Fruit fly (Drosophila melanogaster) whole organism, adult: ENCODE results near the gene Nplp4.

Experiments used
- CG11617 ChIP-seq: fragments of 200-800 bp; sonication (Bioruptor generic); optimal IDR thresholded peaks from 2 replicates; lab custom pipeline; 2017; ENCODE audit warnings: mild to moderate bottlenecking, missing biosample characterization, missing genetic modification reagents, missing genetic modification characterization
- CG12768 ChIP-seq: fragments of 200-800 bp; sonication (Bioruptor generic); optimal IDR thresholded peaks from 2 replicates; lab custom pipeline; 2017; ENCODE audit warnings: missing biosample characterization, missing genetic modification characterization, mild to moderate bottlenecking, moderate library complexity, missing genetic modification reagents
- CG14711 ChIP-seq: fragments of 200-800 bp; sonication (Bioruptor generic); optimal IDR thresholded peaks from 2 replicates; lab custom pipeline; 2018; ENCODE audit warnings: missing biosample characterization, mild to moderate bottlenecking, missing genetic modification characterization, moderate library complexity
- CG1620 ChIP-seq: fragments of 200-800 bp; sonication (Bioruptor generic); optimal IDR thresholded peaks from 2 replicates; lab custom pipeline; 2016; ENCODE audit warnings: missing biosample characterization, missing genetic modification characterization
- CG33017 ChIP-seq: fragments of 200-800 bp; sonication (Bioruptor generic); optimal IDR thresholded peaks from 2 replicates; lab custom pipeline; 2018; ENCODE audit warnings: missing biosample characterization, mild to moderate bottlenecking, missing genetic modification characterization, moderate library complexity
- CG5204 ChIP-seq: fragments of 200-800 bp; sonication (Bioruptor generic); optimal IDR thresholded peaks from 2 replicates; lab custom pipeline; 2016; ENCODE audit warnings: missing biosample characterization, missing genetic modification characterization
- CG7045 ChIP-seq: fragments of 200-800 bp; sonication (Bioruptor generic); optimal IDR thresholded peaks from 2 replicates; lab custom pipeline; 2017; ENCODE audit warnings: missing biosample characterization, mild to moderate bottlenecking, missing genetic modification characterization
- CG7101 ChIP-seq: fragments of 200-800 bp; sonication (Bioruptor generic); optimal IDR thresholded peaks from 2 replicates; lab custom pipeline; 2018; ENCODE audit warnings: missing biosample characterization, mild to moderate bottlenecking, missing genetic modification characterization, moderate library complexity
- Clk ChIP-seq: fragments of 200-800 bp; sonication (Bioruptor generic); optimal IDR thresholded peaks from 2 replicates; lab custom pipeline; 2017; ENCODE audit warnings: missing biosample characterization, missing genetic modification characterization
- Crg-1 ChIP-seq: fragments of 200-800 bp; sonication (Bioruptor generic); optimal IDR thresholded peaks from 2 replicates; lab custom pipeline; 2016; ENCODE audit warnings: missing biosample characterization, missing genetic modification characterization
- Hr96 ChIP-seq: fragments of 200-800 bp; sonication (Bioruptor generic); optimal IDR thresholded peaks from 2 replicates; lab custom pipeline; 2016; ENCODE audit warnings: missing biosample characterization, missing genetic modification characterization
- Mnt ChIP-seq: fragments of 200-800 bp; sonication (Bioruptor generic); optimal IDR thresholded peaks from 2 replicates; lab custom pipeline; 2016; ENCODE audit warnings: missing biosample characterization, mild to moderate bottlenecking, missing genetic modification characterization
- bab1 ChIP-seq: fragments of 200-800 bp; sonication (Bioruptor generic); optimal IDR thresholded peaks from 3 replicates; lab custom pipeline; 2019; ENCODE audit warnings: missing biosample characterization, mild to moderate bottlenecking, missing genetic modification characterization, moderate library complexity
- cic ChIP-seq: fragments of 200-800 bp; sonication (Bioruptor generic); optimal IDR thresholded peaks from 2 replicates; lab custom pipeline; 2017; ENCODE audit warnings: missing biosample characterization, mild to moderate bottlenecking, missing genetic modification characterization, moderate library complexity
- cnc ChIP-seq, 2 experiments: fragments of >200 bp; optimal IDR thresholded peaks; 2 replicates each; lab custom pipeline; 2017
- kay ChIP-seq: fragments of 200-800 bp; sonication (Bioruptor generic); peaks from one replicate; lab custom pipeline; 2016; ENCODE audit warnings: missing biosample characterization, missing genetic modification characterization, borderline replicate concordance
- ovo ChIP-seq: fragments of 200-800 bp; sonication (Bioruptor generic); optimal IDR thresholded peaks from 2 replicates; lab custom pipeline; 2016; ENCODE audit warnings: missing biosample characterization, missing genetic modification characterization
- pad ChIP-seq: fragments of 200-800 bp; sonication (Bioruptor generic); optimal IDR thresholded peaks from 3 replicates; lab custom pipeline; 2017; ENCODE audit warnings: missing biosample characterization, missing genetic modification characterization, mild to moderate bottlenecking, moderate library complexity, missing genetic modification reagents
- tj ChIP-seq: fragments of 200-800 bp; sonication (Bioruptor generic); optimal IDR thresholded peaks from 3 replicates; lab custom pipeline; 2017; ENCODE audit warnings: missing biosample characterization, mild to moderate bottlenecking, missing genetic modification characterization, moderate library complexity
- toe ChIP-seq: fragments of 200-800 bp; sonication (Bioruptor generic); optimal IDR thresholded peaks from 2 replicates; lab custom pipeline; 2016; ENCODE audit warnings: missing biosample characterization, missing genetic modification characterization

The Nplp4 gene

DNA sequence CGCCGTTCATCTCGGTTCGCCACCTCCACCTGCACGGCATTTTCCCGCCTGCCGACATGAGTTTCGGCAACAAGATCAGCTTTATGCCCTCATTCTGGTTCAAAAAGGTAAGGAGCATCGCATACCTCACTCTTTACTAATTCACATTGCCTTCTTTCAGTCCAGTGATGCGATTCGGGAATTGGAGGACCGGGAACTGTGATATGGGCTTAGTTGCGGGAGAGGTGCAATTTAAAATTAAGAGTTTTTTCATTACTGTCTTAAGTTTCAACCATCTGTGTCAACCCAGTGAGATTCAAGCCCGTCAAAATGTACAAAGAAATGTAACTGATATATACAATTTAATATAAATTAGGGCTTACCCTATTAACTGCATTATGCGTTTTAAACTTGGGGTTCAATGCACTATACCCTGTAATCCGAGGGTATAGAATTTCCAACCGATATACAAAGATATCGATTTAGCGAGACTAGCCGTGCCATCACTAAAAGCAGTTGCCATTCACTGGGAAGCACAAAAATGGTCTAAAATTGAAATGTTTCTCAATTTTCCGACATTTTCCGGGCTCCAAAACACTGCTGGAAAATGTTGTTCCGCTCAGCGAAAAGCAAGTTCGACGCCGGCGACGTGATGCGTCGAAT lies 26.4 kb upstream of the Nplp4 start, which contains the start of gene CG7289:
Gene CG7289 (plus strand): TSS at position 492 of the 642 bp plus-strand sequence.
- TF ChIP-seq CG12768 (GFP tag; lab: Kevin White, UChicago) (peak; percentile 13), CG1620 (GFP tag; lab: Kevin White, UChicago) (no peak), Hr96 (GFP tag; lab: Kevin White, UChicago) (no peak), toe (GFP tag; lab: Kevin White, UChicago) (peak; percentile 58), Mnt (peak; percentile 29), ovo (GFP tag; lab: Kevin White, UChicago) (no peak), CG7101 (tag; lab: Kevin White, UChicago) (peak; percentile 18), CG14711 (peak; percentile 0), Clk (GFP tag; lab: Kevin White, UChicago) (no peak)

DNA sequence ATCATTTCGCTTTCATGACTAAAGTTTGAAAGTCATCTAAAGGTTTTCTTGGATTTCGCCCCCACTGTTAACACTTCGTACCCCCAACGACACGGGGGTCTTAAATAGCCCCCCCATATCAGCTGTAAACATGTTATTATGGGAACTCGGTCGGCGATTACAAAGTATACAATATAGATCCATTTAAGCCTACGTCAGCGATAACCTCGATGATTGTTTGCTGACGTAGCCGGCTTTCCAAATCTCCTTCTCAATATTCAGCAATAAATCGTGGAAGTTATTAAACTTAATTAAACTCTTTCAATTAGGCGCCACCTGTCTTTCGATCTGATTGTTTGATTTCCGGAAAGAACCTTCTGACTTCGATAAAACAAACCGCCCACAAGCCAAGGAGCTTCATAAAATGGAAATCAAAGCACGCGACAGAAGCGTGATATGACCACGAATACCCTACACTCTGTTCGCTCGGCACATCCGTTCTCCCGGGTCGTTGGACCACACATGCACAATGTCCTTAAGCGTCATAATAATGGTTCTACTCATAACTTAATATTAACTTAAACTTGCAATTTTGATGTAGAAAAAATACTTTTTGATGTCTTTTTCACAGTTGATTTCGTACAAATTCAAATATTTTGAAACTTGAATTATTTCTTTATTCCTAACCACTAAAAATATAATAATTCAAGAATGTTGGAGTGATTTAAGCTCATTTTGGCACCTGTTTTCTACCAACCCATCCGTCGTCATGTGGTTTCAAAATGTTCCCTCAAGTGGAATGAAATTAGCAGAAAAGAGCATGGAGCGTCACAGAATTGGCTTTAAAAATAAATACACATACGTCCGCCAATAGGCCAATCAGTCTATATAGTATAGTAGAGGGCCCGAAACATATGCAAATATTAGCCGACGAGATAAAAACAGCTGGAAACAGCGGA lies 21.6 kb upstream of the Nplp4 start:
- TF ChIP-seq toe (GFP tag; lab: Kevin White, UChicago) (peak; percentile 41), Hr96 (GFP tag; lab: Kevin White, UChicago) (peak; percentile 59), kay (GFP tag; lab: Kevin White, UChicago) (peak; percentile 92), Crg-1 (GFP tag; lab: Kevin White, UChicago) (no peak), CG7101 (tag; lab: Kevin White, UChicago) (peak; percentile 40), Clk (GFP tag; lab: Kevin White, UChicago) (peak; percentile 21), pad (GFP tag; lab: Kevin White, UChicago) (no peak), cic (GFP tag; lab: Kevin White, UChicago) (peak; percentile 71), Mnt (peak; percentile 15), CG11617 (peak; percentile 68), ovo (GFP tag; lab: Kevin White, UChicago) (no peak), CG1620 (GFP tag; lab: Kevin White, UChicago) (no peak), CG7045 (GFP tag; lab: Kevin White, UChicago) (peak; percentile 59), CG33017 (tag; lab: Kevin White, UChicago) (no peak), cnc (optimal IDR thresholded peaks at IDR 0.05; lab: Kevin White, UChicago) (no peak), CG5204 (GFP tag; lab: Kevin White, UChicago) (no peak), CG12768 (GFP tag; lab: Kevin White, UChicago) (no peak), tj (GFP tag; lab: Kevin White, UChicago) (peak; percentile 98), CG14711 (peak; percentile 30), bab1 (GFP tag; lab: Kevin White, UChicago) (peak; percentile 7)

- TF ChIP-seq Crg-1 (GFP tag; lab: Kevin White, UChicago), result no peak
- TF ChIP-seq CG14711, result no peak
- peak; percentile 35 for TF ChIP-seq CG11617
- peak; percentile 35 for TF ChIP-seq CG33017 (tag; lab: Kevin White, UChicago)
- TF ChIP-seq CG1620 (GFP tag; lab: Kevin White, UChicago), result no peak
- no peak for TF ChIP-seq kay (GFP tag; lab: Kevin White, UChicago)
- peak; percentile 16 for TF ChIP-seq toe (GFP tag; lab: Kevin White, UChicago)
- no peak for TF ChIP-seq pad (GFP tag; lab: Kevin White, UChicago)
- peak; percentile 36 for TF ChIP-seq CG12768 (GFP tag; lab: Kevin White, UChicago)
- peak; percentile 93 for TF ChIP-seq Mnt
- TF ChIP-seq tj (GFP tag; lab: Kevin White, UChicago), result peak; percentile 79
- no peak for TF ChIP-seq ovo (GFP tag; lab: Kevin White, UChicago)
- TF ChIP-seq cnc (optimal IDR thresholded peaks at IDR 0.05; lab: Kevin White, UChicago), result no peak
- no peak for TF ChIP-seq CG5204 (GFP tag; lab: Kevin White, UChicago)
- peak; percentile 83 for TF ChIP-seq cic (GFP tag; lab: Kevin White, UChicago)
- no peak for TF ChIP-seq Hr96 (GFP tag; lab: Kevin White, UChicago)
- TF ChIP-seq bab1 (GFP tag; lab: Kevin White, UChicago), result peak; percentile 13
- TF ChIP-seq CG7101 (tag; lab: Kevin White, UChicago), result peak; percentile 50
- no peak for TF ChIP-seq Clk (GFP tag; lab: Kevin White, UChicago)
- TF ChIP-seq CG7045 (GFP tag; lab: Kevin White, UChicago), result no peak
These were observed 20.6 kb upstream of the Nplp4 start, which contains the start of gene Got2 for dm6 chr2L:1987434-1988191. Gene Got2, minus strand, starts transcription at chr2L:1987758.

DNA sequence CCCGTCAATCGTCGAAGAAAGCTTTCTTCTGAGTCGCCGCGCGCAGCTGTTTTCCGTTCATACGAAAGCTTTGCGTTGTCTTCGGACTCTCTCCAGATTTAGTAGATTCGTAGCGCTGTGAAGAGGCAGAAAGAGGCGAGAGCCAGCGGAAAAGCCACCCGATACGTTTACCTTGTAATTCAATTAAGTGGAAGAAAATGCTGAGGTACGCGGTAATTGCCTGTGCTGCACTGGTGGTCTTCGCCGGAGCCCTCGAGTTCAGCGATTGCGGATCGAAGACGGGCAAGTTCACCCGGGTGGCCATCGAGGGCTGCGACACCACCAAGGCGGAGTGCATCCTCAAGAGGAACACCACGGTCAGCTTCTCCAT lies 20.0 kb upstream of the Nplp4 start, which contains the start of gene Npc2a:
Gene Npc2a (plus strand): TSS at position 99 of the 370 bp plus-strand sequence.
- TF ChIP-seq Crg-1 (GFP tag; lab: Kevin White, UChicago) (no peak), cnc (optimal IDR thresholded peaks at IDR 0.05; lab: Kevin White, UChicago) (no peak), tj (GFP tag; lab: Kevin White, UChicago) (peak; percentile 98), bab1 (GFP tag; lab: Kevin White, UChicago) (peak; percentile 56), toe (GFP tag; lab: Kevin White, UChicago) (no peak), CG33017 (tag; lab: Kevin White, UChicago) (no peak), Mnt (no peak)
